Fruit fly (Drosophila melanogaster): Measurements from ENCODE around the gene CG11594.

The CG11594 gene

dm6 chr3L:4016754-4017153 is 9.1 kb downstream of the CG11594 start (continued):
- TF ChIP-seq CG12391 (tag; optimal IDR thresholded peaks at IDR 0.05) (peak; percentile 61), Usf (GFP tag; optimal IDR thresholded peaks at IDR 0.05) (peak; percentile 33), Opbp (GFP tag; IDR thresholded peaks at IDR 0.05; ENCODE audit: partially characterized antibody) (no peak), CG15514 (GFP tag; optimal IDR thresholded peaks at IDR 0.05) (no peak), ara (GFP tag; IDR thresholded peaks at IDR 0.05) (peak; percentile 90), unpg (GFP tag; optimal IDR thresholded peaks at IDR 0.05) (peak; percentile 73), vvl (GFP tag; IDR thresholded peaks at IDR 0.05) (peak; percentile 81), ase (GFP tag; IDR thresholded peaks at IDR 0.05) (peak; percentile 58; the same call in 1 of the 3 replicates), sim (GFP tag; IDR thresholded peaks at IDR 0.05) (0 out of 2 replicates have a peak, but pooled peaks have one; percentile 17), CG30431 (GFP tag; optimal IDR thresholded peaks at IDR 0.05) (peak; percentile 83), zen (tag; optimal IDR thresholded peaks at IDR 0.05) (peak; percentile 85), br (optimal IDR thresholded peaks at IDR 0.05) (no peak), sima (GFP tag; optimal IDR thresholded peaks at IDR 0.05) (no peak), Sry-δ (GFP tag; optimal IDR thresholded peaks at IDR 0.05) (no peak), chm (GFP tag; IDR thresholded peaks at IDR 0.05) (peak; percentile 91), CG4282 (GFP tag; optimal IDR thresholded peaks at IDR 0.05) (no peak), Mad (GFP tag; optimal IDR thresholded peaks at IDR 0.05) (peak; percentile 24), CG3407 (GFP tag; optimal IDR thresholded peaks at IDR 0.05) (peak; percentile 29), CG13775 (GFP tag; optimal IDR thresholded peaks at IDR 0.05) (peak; percentile 42), CG17829 (tag; optimal IDR thresholded peaks at IDR 0.05) (peak; percentile 79), CG14860 (GFP tag; IDR thresholded peaks at IDR 0.05; ENCODE audit: partially characterized antibody) (no peak), B-H2 (GFP tag; optimal IDR thresholded peaks at IDR 0.05) (no peak), Hey (tag; optimal IDR thresholded peaks at IDR 0.05) (no peak), trem (tag; optimal IDR thresholded peaks at IDR 0.05) (peak; percentile 60), disco-r (GFP tag; optimal IDR thresholded peaks at IDR 0.05) (no peak), CG7987 (GFP tag; optimal IDR thresholded peaks at IDR 0.05) (no peak), CG34422 (GFP tag; IDR thresholded peaks at IDR 0.05) (peak; percentile 63; the same call in 2 of the 3 replicates), CG4730 (GFP tag; IDR thresholded peaks at IDR 0.05) (peak; percentile 58), bsh (GFP tag; optimal IDR thresholded peaks at IDR 0.05) (peak in 1 of 2 experiments; percentile 87), org-1 (GFP tag; optimal IDR thresholded peaks at IDR 0.05) (peak; percentile 21), CG7357 (GFP tag; IDR thresholded peaks at IDR 0.05) (peak; percentile 50; the same call in 1 of the 3 replicates), CG1792 (GFP tag; optimal IDR thresholded peaks at IDR 0.05) (no peak), gcm (GFP tag; optimal IDR thresholded peaks at IDR 0.05) (peak; percentile 12), CG31224 (GFP tag; IDR thresholded peaks at IDR 0.05) (0 out of 2 replicates have a peak, but pooled peaks have one; percentile 25), ab (GFP tag; optimal IDR thresholded peaks at IDR 0.05) (no peak), CG7786 (GFP tag; optimal IDR thresholded peaks at IDR 0.05) (peak; percentile 52), CG30020 (tag; optimal IDR thresholded peaks at IDR 0.05) (no peak), Dek (tag; optimal IDR thresholded peaks at IDR 0.05) (no peak), pb (GFP tag; optimal IDR thresholded peaks at IDR 0.05) (peak; percentile 16), ato (GFP tag; IDR thresholded peaks at IDR 0.05; ENCODE audit: partially characterized antibody) (no peak), CG2889 (GFP tag; IDR thresholded peaks at IDR 0.05) (0 out of 3 replicates have a peak, but pooled peaks have one; percentile 34), scrt (GFP tag; optimal IDR thresholded peaks at IDR 0.05) (peak; percentile 23), Myb (GFP tag; optimal IDR thresholded peaks at IDR 0.05) (no peak), CG12071 (GFP tag; optimal IDR thresholded peaks at IDR 0.05) (peak; percentile 25), lilli (GFP tag; optimal IDR thresholded peaks at IDR 0.05) (peak; percentile 51), Taf1 (GFP tag; IDR thresholded peaks at IDR 0.05) (no peak), CG4424 (GFP tag; optimal IDR thresholded peaks at IDR 0.05) (peak; percentile 74), CG8089 (GFP tag; optimal IDR thresholded peaks at IDR 0.05) (peak; percentile 58), Scr (GFP tag; IDR thresholded peaks at IDR 0.05; ENCODE audit: partially characterized antibody) (no peak), B-H1 (GFP tag; IDR thresholded peaks at IDR 0.05) (0 out of 3 replicates have a peak, but pooled peaks have one; percentile 11), MBD-R2 (GFP tag; IDR thresholded peaks at IDR 0.05) (0 out of 2 replicates have a peak, but pooled peaks have one; percentile 18)

Measured in whole organism, embryonic.